Fruit fly (Drosophila melanogaster): ENCODE measurements around the gene Patsas.

The Patsas gene

DNA sequence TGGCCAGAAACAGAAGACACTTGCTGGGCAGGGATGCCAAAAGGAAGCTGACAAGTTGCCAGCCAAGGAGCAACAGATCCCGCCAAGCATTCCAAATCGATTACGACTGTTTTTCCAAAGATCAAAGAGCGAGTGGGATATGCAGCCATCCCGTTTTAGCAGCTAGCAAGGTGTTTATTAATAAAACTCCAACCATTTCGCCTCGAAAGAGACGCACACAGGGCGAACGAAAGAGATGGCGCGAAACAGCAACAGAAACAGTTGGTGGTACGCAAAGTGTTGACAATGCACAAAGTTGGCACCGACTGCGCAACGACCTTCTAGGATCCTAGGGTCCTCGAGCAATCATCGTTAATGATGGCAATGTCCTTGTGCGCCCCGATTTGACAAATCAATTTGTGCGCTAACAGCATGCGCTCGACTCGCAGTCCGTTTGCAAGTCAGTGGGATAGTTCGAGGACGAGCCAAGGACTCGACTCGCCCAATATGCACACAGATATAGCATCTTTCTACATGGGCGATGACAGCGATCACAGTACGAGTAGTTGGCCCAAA, 23.2 kb downstream of the Patsas start:
- TF ChIP-seq cic (GFP tag; optimal IDR thresholded peaks at IDR 0.05) = no peak
- no peak for TF ChIP-seq Hr96 (GFP tag; optimal IDR thresholded peaks at IDR 0.05)
- no peak for TF ChIP-seq cnc (optimal IDR thresholded peaks at IDR 0.05)
- TF ChIP-seq CG11617 (GFP tag; optimal IDR thresholded peaks at IDR 0.05) = no peak
- TF ChIP-seq CG33017 (tag; optimal IDR thresholded peaks at IDR 0.05) = no peak
- TF ChIP-seq Crg-1 (GFP tag; optimal IDR thresholded peaks at IDR 0.05) = no peak
- TF ChIP-seq CG14711 (tag; optimal IDR thresholded peaks at IDR 0.05) = no peak
- TF ChIP-seq tj (GFP tag; optimal IDR thresholded peaks at IDR 0.05) = no peak
- TF ChIP-seq CG7101 (tag; optimal IDR thresholded peaks at IDR 0.05) = no peak
- no peak for TF ChIP-seq CG5204 (GFP tag; optimal IDR thresholded peaks at IDR 0.05)
- no peak for TF ChIP-seq toe (GFP tag; optimal IDR thresholded peaks at IDR 0.05)
- no peak for TF ChIP-seq CG1620 (GFP tag; optimal IDR thresholded peaks at IDR 0.05)
- TF ChIP-seq Clk (GFP tag; optimal IDR thresholded peaks at IDR 0.05) = no peak
- TF ChIP-seq pad (GFP tag; optimal IDR thresholded peaks at IDR 0.05) = no peak

DNA sequence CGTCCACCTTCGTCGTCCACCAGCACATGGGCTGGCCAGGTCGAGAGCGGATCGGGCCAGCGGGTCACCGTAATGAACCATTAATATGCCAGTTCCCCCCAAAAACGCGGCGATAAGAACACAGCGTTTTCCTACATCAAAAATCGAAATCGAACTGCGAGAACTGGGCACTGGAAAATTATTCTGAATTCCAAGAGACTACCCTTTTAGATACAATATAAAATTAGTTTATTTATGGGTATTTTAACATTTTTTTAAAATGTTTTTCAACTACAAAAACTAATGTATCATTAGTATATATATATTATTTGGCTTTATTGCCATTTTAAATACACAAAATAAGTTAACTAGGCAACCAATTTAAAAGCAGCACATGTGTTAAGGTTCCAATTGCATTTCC, 24.4 kb downstream of the Patsas start:
- TF ChIP-seq CG11617 (GFP tag; optimal IDR thresholded peaks at IDR 0.05) = no peak
- no peak for TF ChIP-seq cnc (optimal IDR thresholded peaks at IDR 0.05)
- no peak for TF ChIP-seq pad (GFP tag; optimal IDR thresholded peaks at IDR 0.05)
- TF ChIP-seq CG14711 (tag; optimal IDR thresholded peaks at IDR 0.05) = no peak
- TF ChIP-seq CG5204 (GFP tag; optimal IDR thresholded peaks at IDR 0.05) = no peak
- TF ChIP-seq CG7101 (tag; optimal IDR thresholded peaks at IDR 0.05) = no peak
- TF ChIP-seq kay (GFP tag; ENCODE audit: borderline replicate concordance) = no peak
- no peak for TF ChIP-seq bab1 (GFP tag; optimal IDR thresholded peaks at IDR 0.05)
- no peak for TF ChIP-seq Crg-1 (GFP tag; optimal IDR thresholded peaks at IDR 0.05)
- TF ChIP-seq toe (GFP tag; optimal IDR thresholded peaks at IDR 0.05) = no peak

DNA sequence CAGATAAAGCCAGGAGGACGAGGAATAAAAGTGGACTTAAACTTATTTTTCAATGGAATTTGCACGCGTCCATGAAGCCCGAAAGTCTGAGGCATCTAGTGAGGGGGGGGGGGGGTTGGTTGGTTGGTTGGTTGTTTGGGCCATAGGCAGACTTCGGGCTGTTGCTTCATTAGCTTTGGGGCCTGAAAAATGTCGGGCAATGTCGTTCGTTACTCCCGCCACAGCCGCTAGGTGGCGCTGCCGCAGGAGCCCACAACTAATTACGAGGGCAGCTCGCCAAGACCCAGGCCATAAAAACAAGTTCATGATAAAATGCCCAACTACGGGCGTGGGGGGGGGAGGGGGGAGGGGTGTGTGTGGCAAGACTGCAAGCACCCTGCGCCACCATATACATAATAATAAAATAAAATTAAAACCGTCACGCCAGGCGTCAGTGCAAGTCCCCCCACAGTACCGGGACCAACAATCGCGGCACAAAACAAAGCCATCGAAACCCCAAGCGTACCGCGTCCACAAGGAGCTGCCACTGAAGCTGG, 24.9 kb downstream of the Patsas start:
- TF ChIP-seq CG5204 (GFP tag; optimal IDR thresholded peaks at IDR 0.05) (no peak), ovo (GFP tag; optimal IDR thresholded peaks at IDR 0.05) (no peak), cic (GFP tag; optimal IDR thresholded peaks at IDR 0.05) (no peak), CG33017 (tag; optimal IDR thresholded peaks at IDR 0.05) (no peak)

DNA sequence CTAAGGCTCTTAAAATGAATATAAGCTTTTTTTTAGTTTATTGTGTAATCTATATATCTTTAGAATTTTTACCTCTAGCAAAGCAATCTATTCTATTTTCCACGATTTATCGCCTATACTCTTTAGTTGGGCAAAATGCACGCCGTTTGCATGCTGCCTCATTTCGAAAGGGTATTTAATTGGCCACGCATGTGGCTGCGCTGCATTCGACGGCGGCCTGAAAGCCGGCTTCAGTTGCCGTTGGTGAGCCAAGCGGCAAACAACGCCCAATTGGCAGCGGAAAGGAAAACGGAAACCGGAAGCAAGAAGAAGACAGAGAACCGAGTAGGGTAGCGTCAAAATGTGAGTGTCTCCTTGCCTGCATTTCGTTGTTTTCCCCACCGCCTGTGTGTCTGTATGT, 27.2 kb downstream of the Patsas start, which contains the start of gene CG14947:
TSS of gene CG14947 (plus strand) at position 251 of the 400 bp plus-strand sequence.
- TF ChIP-seq CG7101 (tag; optimal IDR thresholded peaks at IDR 0.05) (no peak), cnc (optimal IDR thresholded peaks at IDR 0.05) (no peak), Crg-1 (GFP tag; optimal IDR thresholded peaks at IDR 0.05) (no peak), bab1 (GFP tag; optimal IDR thresholded peaks at IDR 0.05) (no peak)

dm6 chr2L:12066617-12067251, 36.4 kb downstream of the Patsas start, which contains the start of gene firl:
firl (minus strand) TSS chr2L:12066775.
- TF ChIP-seq pad (GFP tag; optimal IDR thresholded peaks at IDR 0.05) = no peak
- TF ChIP-seq kay (GFP tag; ENCODE audit: borderline replicate concordance) = no peak
- TF ChIP-seq CG1620 (GFP tag; optimal IDR thresholded peaks at IDR 0.05) = no peak
- no peak for TF ChIP-seq CG11617 (GFP tag; optimal IDR thresholded peaks at IDR 0.05)
- no peak for TF ChIP-seq CG7045 (GFP tag; optimal IDR thresholded peaks at IDR 0.05)
- TF ChIP-seq Hr96 (GFP tag; optimal IDR thresholded peaks at IDR 0.05) = no peak
- TF ChIP-seq Mnt (GFP tag; optimal IDR thresholded peaks at IDR 0.05) = no peak
- no peak for TF ChIP-seq cic (GFP tag; optimal IDR thresholded peaks at IDR 0.05)
- TF ChIP-seq cnc (optimal IDR thresholded peaks at IDR 0.05) = no peak

DNA sequence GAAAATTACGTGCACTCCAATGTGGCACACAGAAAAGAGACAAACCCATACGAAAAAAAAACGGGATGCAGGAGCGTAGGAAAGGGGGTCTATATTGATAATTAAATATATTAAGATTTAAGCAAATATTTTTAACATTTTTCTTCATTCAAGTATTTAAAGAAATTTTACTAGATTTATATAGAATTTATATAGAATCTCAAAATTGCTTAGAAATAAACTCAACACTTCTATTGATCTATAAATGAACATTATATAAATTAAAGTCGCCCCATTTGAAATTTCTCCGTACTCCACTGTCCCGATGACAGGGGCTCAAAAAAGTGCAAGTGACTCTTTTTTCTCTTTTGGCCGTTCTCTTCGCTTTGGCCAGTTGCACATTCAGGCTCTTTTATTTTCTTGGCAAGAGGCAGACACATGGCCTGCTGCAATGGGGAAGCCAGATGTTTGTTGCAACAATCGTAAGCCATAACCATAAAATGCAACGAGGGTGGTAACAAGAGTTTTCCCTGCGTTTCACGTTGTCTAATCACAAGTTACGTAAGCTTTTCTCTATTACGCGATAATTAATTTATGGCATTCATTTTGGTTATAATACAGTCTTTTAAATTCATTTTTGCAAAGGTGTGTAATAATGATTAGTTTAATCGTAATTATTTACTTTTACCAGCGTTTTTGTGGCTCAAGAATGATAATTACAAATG, 37.2 kb downstream of the Patsas start:
- TF ChIP-seq CG11617 (GFP tag; optimal IDR thresholded peaks at IDR 0.05) = peak; percentile 29
- TF ChIP-seq cic (GFP tag; optimal IDR thresholded peaks at IDR 0.05) = no peak
- no peak for TF ChIP-seq Clk (GFP tag; optimal IDR thresholded peaks at IDR 0.05)
- no peak for TF ChIP-seq Mnt (GFP tag; optimal IDR thresholded peaks at IDR 0.05)
- TF ChIP-seq cnc (optimal IDR thresholded peaks at IDR 0.05) = no peak
- peak; percentile 15 for TF ChIP-seq CG12768 (GFP tag; optimal IDR thresholded peaks at IDR 0.05)
- no peak for TF ChIP-seq tj (GFP tag; optimal IDR thresholded peaks at IDR 0.05)
- no peak for TF ChIP-seq ovo (GFP tag; optimal IDR thresholded peaks at IDR 0.05)
- TF ChIP-seq kay (GFP tag; ENCODE audit: borderline replicate concordance) = no peak
- TF ChIP-seq CG7045 (GFP tag; optimal IDR thresholded peaks at IDR 0.05) = peak; percentile 19
- no peak for TF ChIP-seq CG5204 (GFP tag; optimal IDR thresholded peaks at IDR 0.05)
- no peak for TF ChIP-seq bab1 (GFP tag; optimal IDR thresholded peaks at IDR 0.05)
- no peak for TF ChIP-seq pad (GFP tag; optimal IDR thresholded peaks at IDR 0.05)
- peak; percentile 34 for TF ChIP-seq CG14711 (tag; optimal IDR thresholded peaks at IDR 0.05)
- TF ChIP-seq toe (GFP tag; optimal IDR thresholded peaks at IDR 0.05) = no peak
- TF ChIP-seq CG7101 (tag; optimal IDR thresholded peaks at IDR 0.05) = peak; percentile 51
- no peak for TF ChIP-seq Crg-1 (GFP tag; optimal IDR thresholded peaks at IDR 0.05)
- TF ChIP-seq Hr96 (GFP tag; optimal IDR thresholded peaks at IDR 0.05) = no peak
- no peak for TF ChIP-seq CG1620 (GFP tag; optimal IDR thresholded peaks at IDR 0.05)
- peak; percentile 64 for TF ChIP-seq CG33017 (tag; optimal IDR thresholded peaks at IDR 0.05)

Data from whole organism, adult.